Worm (Caenorhabditis elegans) whole organism, L1 larva: ENCODE results near the gene srd-74.
A peak's percentile ranks its signal among the peaks of the same experiment; 100 is the strongest.

Experiments
- C04F5.9 ChIP-seq: sonication (generic microtip); optimal IDR thresholded peaks from 2 replicates; lab custom pipeline; 2016; ENCODE audit warnings: missing genetic modification characterization, missing compliant biosample characterization
- C34B4.2 ChIP-seq: sonication (generic microtip); optimal IDR thresholded peaks from 2 replicates; lab custom pipeline; 2017; ENCODE audit warnings: mild to moderate bottlenecking, missing genetic modification characterization, missing compliant biosample characterization
- F16B12.6 ChIP-seq: fragments of 150-350 bp; optimal IDR thresholded peaks from 2 replicates; lab custom pipeline; 2014; ENCODE audit warnings: missing biosample characterization, missing genetic modification characterization
- Y116A8C.19 ChIP-seq: sonication (generic microtip); optimal IDR thresholded peaks from 2 replicates; lab custom pipeline; 2016; ENCODE audit warnings: missing compliant biosample characterization, missing genetic modification characterization, borderline replicate concordance
- aha-1 ChIP-seq: fragments of 150-350 bp; optimal IDR thresholded peaks from 2 replicates; lab custom pipeline; 2014; ENCODE audit warnings: missing biosample characterization, missing genetic modification characterization
- aly-2 ChIP-seq: fragments of 150-350 bp; optimal IDR thresholded peaks from 2 replicates; lab custom pipeline; 2014; ENCODE audit warnings: missing biosample characterization, missing genetic modification characterization
- ama-1 ChIP-seq: fragments of 150-350 bp; optimal IDR thresholded peaks from 2 replicates; lab custom pipeline; 2014
- blmp-1 ChIP-seq: fragments of 150-350 bp; optimal IDR thresholded peaks from 2 replicates; lab custom pipeline; 2014; ENCODE audit warnings: missing biosample characterization, missing genetic modification characterization
- ceh-63 ChIP-seq: fragments of 200-800 bp; sonication (Bioruptor generic); optimal IDR thresholded peaks from 2 replicates; lab custom pipeline; 2018; ENCODE audit warnings: mild to moderate bottlenecking, missing genetic modification characterization, missing compliant biosample characterization
- ceh-88 ChIP-seq: fragments of 200-800 bp; sonication (Bioruptor generic); IDR thresholded peaks from 2 replicates; pipeline ENCODE4 v1.3.6; 2022; ENCODE audit warnings: missing genetic modification characterization, missing compliant biosample characterization
- dsc-1 ChIP-seq: sonication (generic microtip); optimal IDR thresholded peaks from 2 replicates; lab custom pipeline; 2016; ENCODE audit warnings: mild to moderate bottlenecking, missing genetic modification characterization, missing compliant biosample characterization
- efl-1 ChIP-seq, 4 experiments: fragments of 150-350 bp; optimal IDR thresholded peaks in 3 of 4; peaks in 1 of 4; 1 replicate in 1 of 4; 2 replicates in 3 of 4; lab custom pipeline; 2014; ENCODE audit warnings: missing biosample characterization in 2 of 4, missing genetic modification characterization in 2 of 4, missing genetic modification reagents in 2 of 4
- efl-3 ChIP-seq: fragments of 200-800 bp; sonication (Bioruptor generic); optimal IDR thresholded peaks from 2 replicates; lab custom pipeline; 2018; ENCODE audit warnings: mild to moderate bottlenecking, missing genetic modification characterization, missing compliant biosample characterization
- egl-13 ChIP-seq: sonication (generic microtip); optimal IDR thresholded peaks from 2 replicates; lab custom pipeline; 2016; ENCODE audit warnings: missing genotype, missing genetic modification reagents, missing genetic modification characterization, missing compliant biosample characterization
- egl-27 ChIP-seq, 2 experiments: fragments of 150-350 bp in 1 of 2; sonication (generic microtip); optimal IDR thresholded peaks; 3 replicates each; lab custom pipeline; 2017 to 2018; ENCODE audit warnings: missing biosample characterization in 2 of 2, missing genetic modification characterization in 2 of 2, missing genetic modification reagents in 2 of 2
- elt-3 ChIP-seq, 6 experiments: fragments of 150-350 bp in 1 of 6; sonication (generic microtip); optimal IDR thresholded peaks; 2 replicates each; lab custom pipeline; 2017 to 2018; ENCODE audit warnings: missing biosample characterization in 6 of 6, missing genetic modification characterization in 6 of 6, inconsistent platforms in 1 of 6
- ets-5 ChIP-seq: fragments of 200-800 bp; sonication (Bioruptor generic); IDR thresholded peaks from 2 replicates; pipeline ENCODE4 v1.3.6; 2022; ENCODE audit warnings: missing genetic modification characterization, missing compliant biosample characterization
- fkh-8 ChIP-seq: sonication (generic microtip); optimal IDR thresholded peaks from 2 replicates; lab custom pipeline; 2016; ENCODE audit warnings: mild to moderate bottlenecking, missing genetic modification characterization, missing compliant biosample characterization
- hlh-4 ChIP-seq: sonication (generic microtip); optimal IDR thresholded peaks from 2 replicates; lab custom pipeline; 2016; ENCODE audit warnings: mild to moderate bottlenecking, missing genetic modification characterization, missing compliant biosample characterization
- hpl-2 ChIP-seq: fragments of 150-350 bp; optimal IDR thresholded peaks from 2 replicates; lab custom pipeline; 2014; ENCODE audit warnings: missing biosample characterization, missing genetic modification reagents, missing genetic modification characterization
- irx-1 ChIP-seq: sonication (generic microtip); optimal IDR thresholded peaks from 2 replicates; lab custom pipeline; 2016; ENCODE audit warnings: missing genetic modification characterization, missing compliant biosample characterization
- jun-1 ChIP-seq: fragments of 150-350 bp; optimal IDR thresholded peaks from 2 replicates; lab custom pipeline; 2014; ENCODE audit warnings: missing biosample characterization, missing genetic modification reagents, missing genetic modification characterization
- lin-14 ChIP-seq: fragments of 200-800 bp; sonication (Bioruptor generic); optimal IDR thresholded peaks from 2 replicates; lab custom pipeline; 2018; ENCODE audit warnings: mild to moderate bottlenecking, missing genetic modification characterization, moderate library complexity, missing compliant biosample characterization
- lin-15B ChIP-seq: fragments of 150-350 bp; sonication (generic microtip); optimal IDR thresholded peaks from 3 replicates; lab custom pipeline; 2014; ENCODE audit warnings: missing biosample characterization, missing genetic modification characterization
- lin-39 ChIP-seq: fragments of 150-350 bp; optimal IDR thresholded peaks from 2 replicates; lab custom pipeline; 2014; ENCODE audit warnings: missing biosample characterization, missing genetic modification reagents, missing genetic modification characterization
- mab-9 ChIP-seq: fragments of 200-800 bp; sonication (Bioruptor generic); IDR thresholded peaks from 2 replicates; pipeline ENCODE4 v1.3.6; 2022; ENCODE audit warnings: missing genetic modification reagents, missing genetic modification characterization, missing compliant biosample characterization
- mdl-1 ChIP-seq, 2 experiments: fragments of 150-350 bp; optimal IDR thresholded peaks; 2 replicates each; lab custom pipeline; 2014 to 2017; ENCODE audit warnings: missing biosample characterization in 2 of 2, missing genetic modification characterization in 2 of 2, inconsistent platforms in 1 of 2
- mef-2 ChIP-seq: fragments of 150-350 bp; optimal IDR thresholded peaks from 2 replicates; lab custom pipeline; 2014; ENCODE audit warnings: missing biosample characterization, missing genetic modification characterization
- mep-1 ChIP-seq: fragments of 150-350 bp; optimal IDR thresholded peaks from 2 replicates; lab custom pipeline; 2014; ENCODE audit warnings: missing biosample characterization, missing genetic modification characterization
- nhr-12 ChIP-seq: sonication (generic microtip); optimal IDR thresholded peaks from 2 replicates; lab custom pipeline; 2017; ENCODE audit warnings: missing biosample characterization, missing genetic modification characterization
- nhr-84 ChIP-seq: sonication (generic microtip); optimal IDR thresholded peaks from 2 replicates; lab custom pipeline; 2017; ENCODE audit warnings: missing biosample characterization, missing genetic modification characterization
- nhr-85 ChIP-seq: sonication (generic microtip); peaks from one replicate; lab custom pipeline; 2016; ENCODE audit warnings: missing genetic modification characterization, inconsistent platforms, missing compliant biosample characterization
- pag-3 ChIP-seq: sonication (generic microtip); optimal IDR thresholded peaks from 2 replicates; lab custom pipeline; 2017; ENCODE audit warnings: missing genetic modification characterization, mild to moderate bottlenecking, missing compliant biosample characterization, antibody characterized with exemption, borderline replicate concordance; ENCODE audit not compliant: insufficient read depth
- pax-3 ChIP-seq: fragments of 200-800 bp; sonication (Bioruptor generic); optimal IDR thresholded peaks from 2 replicates; lab custom pipeline; 2018; ENCODE audit warnings: mild to moderate bottlenecking, missing genetic modification characterization, moderate library complexity, missing compliant biosample characterization
- pqm-1 ChIP-seq: sonication (generic microtip); optimal IDR thresholded peaks from 3 replicates; lab custom pipeline; 2017; ENCODE audit warnings: missing biosample characterization, missing genetic modification characterization
- rnt-1 ChIP-seq: sonication (generic microtip); optimal IDR thresholded peaks from 2 replicates; lab custom pipeline; 2016; ENCODE audit warnings: mild to moderate bottlenecking, missing genetic modification characterization, moderate library complexity, missing compliant biosample characterization
- snpc-4 ChIP-seq: fragments of 150-350 bp; optimal IDR thresholded peaks from 2 replicates; lab custom pipeline; 2014; ENCODE audit warnings: missing biosample characterization, missing genetic modification characterization
- sptf-1 ChIP-seq: fragments of 150-350 bp; optimal IDR thresholded peaks from 2 replicates; lab custom pipeline; 2014; ENCODE audit warnings: missing biosample characterization, missing genetic modification characterization
- sup-37 ChIP-seq: fragments of 200-800 bp; sonication (Bioruptor generic); optimal IDR thresholded peaks from 2 replicates; lab custom pipeline; 2018; ENCODE audit warnings: mild to moderate bottlenecking, missing genetic modification characterization, missing compliant biosample characterization
- swsn-7 ChIP-seq: sonication (generic microtip); optimal IDR thresholded peaks from 2 replicates; lab custom pipeline; 2016; ENCODE audit warnings: missing genetic modification characterization, missing compliant biosample characterization
- tlp-1 ChIP-seq: fragments of 150-350 bp; optimal IDR thresholded peaks from 2 replicates; lab custom pipeline; 2014; ENCODE audit warnings: missing biosample characterization, missing genetic modification characterization
- unc-130 ChIP-seq: fragments of 150-350 bp; optimal IDR thresholded peaks from 2 replicates; lab custom pipeline; 2017; ENCODE audit warnings: missing biosample characterization, missing genetic modification characterization, inconsistent platforms
- unc-30 ChIP-seq: sonication (generic microtip); optimal IDR thresholded peaks from 2 replicates; lab custom pipeline; 2017; ENCODE audit warnings: missing biosample characterization, missing genetic modification characterization
- unc-62 ChIP-seq: fragments of 150-350 bp; optimal IDR thresholded peaks from 2 replicates; lab custom pipeline; 2014; ENCODE audit warnings: missing biosample characterization, missing genetic modification reagents, missing genetic modification characterization
- unc-98 ChIP-seq: fragments of 200-800 bp; sonication (Bioruptor generic); IDR thresholded peaks from 2 replicates; pipeline ENCODE4 v1.3.6; 2022; ENCODE audit warnings: missing genetic modification characterization, missing compliant biosample characterization
- ztf-11 ChIP-seq, 2 experiments: sonication (generic microtip); optimal IDR thresholded peaks; 2 replicates each; lab custom pipeline; 2016 to 2017; ENCODE audit warnings: missing genetic modification characterization in 2 of 2, missing biosample characterization in 1 of 2, missing compliant biosample characterization in 1 of 2

srd-74 gene

DNA sequence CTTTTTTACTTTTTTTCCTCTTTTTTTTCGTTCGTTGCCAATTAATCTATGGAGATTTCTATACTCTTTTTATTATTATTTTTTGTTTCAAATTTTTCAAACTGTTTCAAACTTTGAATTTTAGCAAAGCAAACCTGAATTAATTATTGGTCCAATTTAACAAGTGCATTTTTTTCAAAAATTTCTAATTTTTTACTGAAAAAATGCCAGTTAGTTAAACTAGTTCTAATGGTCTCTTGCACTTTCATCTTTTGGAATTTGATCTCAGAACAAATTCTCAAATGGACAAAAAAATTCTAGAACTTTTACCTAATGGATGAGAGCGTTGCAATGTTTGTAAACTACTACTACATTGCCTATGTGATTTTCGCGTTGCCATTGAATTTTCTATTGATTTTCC lies at the start of gene srd-74:
TSS of gene srd-74 (plus strand) at position 301 of the 400 bp plus-strand sequence.
- TF ChIP-seq mab-9 (GFP tag; lab: Robert Waterston, UW), result no peak
- TF ChIP-seq mef-2, result no peak
- TF ChIP-seq nhr-85 (tag; lab: Kevin White, UChicago), result no peak
- no peak for TF ChIP-seq aha-1
- no peak for TF ChIP-seq sptf-1 (tag; lab: Kevin White, UChicago)
- TF ChIP-seq elt-3 (tag; optimal IDR thresholded peaks at IDR 0.05; lab: Kevin White, UChicago), result no peak
- no peak for TF ChIP-seq tlp-1 (tag; lab: Kevin White, UChicago)

DNA sequence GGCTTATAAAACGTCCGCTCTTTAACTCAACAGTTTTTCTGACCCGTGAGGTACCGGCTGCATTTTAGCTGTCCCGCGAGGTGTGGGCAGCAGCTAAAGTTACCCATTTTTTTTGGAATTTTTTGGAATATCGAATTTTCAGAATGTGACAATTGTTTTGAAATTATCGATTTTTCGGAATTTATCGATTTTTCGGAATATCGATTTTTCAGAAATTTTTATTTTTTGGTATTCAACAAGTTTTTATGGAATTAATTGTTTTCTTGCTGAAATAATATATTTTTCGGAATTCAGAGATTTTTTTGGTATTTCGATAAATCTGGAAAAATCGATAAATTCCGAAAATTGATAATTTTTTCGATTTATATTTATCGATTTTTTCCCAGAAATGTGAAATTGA lies 49.0 kb upstream of the srd-74 start:
- TF ChIP-seq sptf-1 (tag; lab: Kevin White, UChicago) (no peak), mab-9 (GFP tag; lab: Robert Waterston, UW) (no peak), unc-30 (tag; lab: Kevin White, UChicago) (no peak), unc-98 (no peak), pag-3 (tag; lab: Kevin White, UChicago) (no peak), mdl-1 (tag; optimal IDR thresholded peaks at IDR 0.05; lab: Kevin White, UChicago) (no peak), nhr-12 (tag; lab: Kevin White, UChicago) (no peak), efl-3 (GFP tag; lab: Kevin White, UChicago) (no peak), blmp-1 (no peak), pax-3 (tag; lab: Kevin White, UChicago) (no peak), unc-130 (tag; lab: Kevin White, UChicago) (no peak), lin-15B (tag; lab: Kevin White, UChicago) (no peak), C34B4.2 (tag; lab: Kevin White, UChicago) (no peak), C04F5.9 (tag; lab: Kevin White, UChicago) (no peak), egl-27 (tag; optimal IDR thresholded peaks at IDR 0.05; lab: Kevin White, UChicago) (no peak), lin-39 (tag; lab: Kevin White, UChicago) (no peak), mep-1 (tag; lab: Kevin White, UChicago) (no peak)

DNA sequence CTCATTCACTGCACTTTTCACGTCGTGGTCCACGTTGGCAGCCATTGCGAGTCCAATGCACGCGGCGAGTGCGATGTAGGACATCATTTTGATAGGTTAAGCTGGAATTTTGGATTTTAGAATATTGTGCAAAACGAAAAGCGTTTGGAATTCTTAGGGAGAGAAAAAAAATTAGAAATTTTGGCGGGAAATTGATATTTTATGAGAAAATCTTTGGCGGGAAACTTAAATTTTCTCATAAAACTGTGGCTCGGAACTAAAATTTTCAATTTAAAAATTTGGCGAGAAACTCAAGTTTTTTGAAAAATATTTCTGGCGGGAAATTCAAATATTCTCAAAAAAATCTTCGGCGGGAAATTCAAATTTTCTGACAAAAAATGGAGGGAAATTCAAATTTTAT lies 44.4 kb upstream of the srd-74 start, which contains the start of gene sup-1:
TSS of gene sup-1 (minus strand) at position 101 of the 400 bp plus-strand sequence.
- TF ChIP-seq dsc-1 (tag; lab: Kevin White, UChicago) (no peak), hpl-2 (GFP tag; lab: Kevin White, UChicago) (no peak), egl-27 (tag; optimal IDR thresholded peaks at IDR 0.05; lab: Kevin White, UChicago) (no peak), efl-3 (GFP tag; lab: Kevin White, UChicago) (no peak), elt-3 (tag; optimal IDR thresholded peaks at IDR 0.05; lab: Kevin White, UChicago) (no peak), egl-13 (tag; lab: Kevin White, UChicago) (no peak), snpc-4 (tag; lab: Kevin White, UChicago) (no peak), rnt-1 (tag; lab: Kevin White, UChicago) (no peak), ceh-88 (GFP tag; lab: Robert Waterston, UW) (no peak), ztf-11 (tag; optimal IDR thresholded peaks at IDR 0.05; lab: Kevin White, UChicago) (no peak), pqm-1 (tag; lab: Kevin White, UChicago) (no peak), nhr-12 (tag; lab: Kevin White, UChicago) (no peak), ets-5 (no peak), sup-37 (GFP tag; lab: Kevin White, UChicago) (no peak), fkh-8 (no peak), swsn-7 (tag; lab: Kevin White, UChicago) (no peak), sptf-1 (tag; lab: Kevin White, UChicago) (no peak)

DNA sequence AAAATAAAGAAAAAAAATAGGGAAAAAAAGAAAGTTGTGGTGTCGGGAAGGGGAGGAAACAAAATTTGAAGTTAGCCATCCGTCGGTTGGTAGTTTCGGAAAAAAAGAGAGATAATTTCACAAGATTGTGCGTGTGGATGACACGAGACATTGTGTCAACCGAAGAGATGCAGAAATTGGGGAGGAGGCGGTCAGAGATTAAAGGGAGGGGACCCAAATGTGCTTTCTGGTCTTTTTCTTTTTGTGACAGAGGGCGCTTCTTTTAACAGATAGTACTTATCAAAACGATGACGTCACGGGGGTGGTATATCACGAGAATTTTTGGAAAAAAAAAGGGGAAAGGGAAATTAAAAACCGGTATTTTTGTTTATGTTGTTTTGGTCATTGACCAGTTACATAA lies 43.4 kb upstream of the srd-74 start:
- TF ChIP-seq nhr-12 (tag; lab: Kevin White, UChicago), result no peak
- TF ChIP-seq swsn-7 (tag; lab: Kevin White, UChicago), result peak; percentile 35
- no peak for TF ChIP-seq aly-2 (tag; lab: Kevin White, UChicago)
- no peak for TF ChIP-seq nhr-84 (tag; lab: Kevin White, UChicago)
- peak; percentile 25 for TF ChIP-seq unc-130 (tag; lab: Kevin White, UChicago)
- no peak for TF ChIP-seq unc-62 (GFP tag; lab: Kevin White, UChicago)
- no peak for TF ChIP-seq jun-1 (tag; lab: Kevin White, UChicago)
- no peak for TF ChIP-seq pax-3 (tag; lab: Kevin White, UChicago)
- peak in 1 of 2 experiments; percentile 11 for TF ChIP-seq mdl-1 (tag; optimal IDR thresholded peaks at IDR 0.05; lab: Kevin White, UChicago)
- no peak for TF ChIP-seq hlh-4
- no peak for TF ChIP-seq C04F5.9 (tag; lab: Kevin White, UChicago)
- peak; percentile 44 for TF ChIP-seq dsc-1 (tag; lab: Kevin White, UChicago)
- no peak for TF ChIP-seq sptf-1 (tag; lab: Kevin White, UChicago)
- peak; percentile 43 to 48 for TF ChIP-seq efl-1 (optimal IDR thresholded peaks at IDR 0.05; lab: Kevin White, UChicago)
- peak; percentile 31 to 33 for TF ChIP-seq efl-1 (GFP tag; optimal IDR thresholded peaks at IDR 0.05 in 1 of 2; lab: Kevin White, UChicago)
- TF ChIP-seq Y116A8C.19 (tag; lab: Kevin White, UChicago), result no peak
- TF ChIP-seq ceh-63 (GFP tag; lab: Kevin White, UChicago), result no peak
- no peak for TF ChIP-seq ama-1 (lab: Kevin White, UChicago)
- TF ChIP-seq irx-1 (tag; lab: Kevin White, UChicago), result no peak
- no peak for TF ChIP-seq F16B12.6 (tag; lab: Kevin White, UChicago)
- TF ChIP-seq mep-1 (tag; lab: Kevin White, UChicago), result no peak
- peak; percentile 84 for TF ChIP-seq blmp-1
- peak; percentile 87 for TF ChIP-seq lin-14 (GFP tag; lab: Kevin White, UChicago)
